Worm (Caenorhabditis elegans) whole organism, late embryonic: ENCODE results near the gene srg-55.

Experiments used
- ceh-14 ChIP-seq: sonication (generic microtip); optimal IDR thresholded peaks from 2 replicates; lab custom pipeline; 2016; ENCODE audit warnings: missing genotype, missing genetic modification characterization, missing compliant biosample characterization
- ceh-22 ChIP-seq: sonication (generic microtip); optimal IDR thresholded peaks from 2 replicates; lab custom pipeline; 2017; ENCODE audit warnings: missing biosample characterization, missing genetic modification characterization
- ceh-9 ChIP-seq: sonication (generic microtip); optimal IDR thresholded peaks from 2 replicates; lab custom pipeline; 2016; ENCODE audit warnings: mild to moderate bottlenecking, missing genetic modification characterization, inconsistent platforms, missing compliant biosample characterization
- elt-2 ChIP-seq: sonication (generic microtip); optimal IDR thresholded peaks from 2 replicates; lab custom pipeline; 2016; ENCODE audit warnings: missing genetic modification reagents, missing genetic modification characterization, missing compliant biosample characterization
- pax-1 ChIP-seq: fragments of 150-350 bp; optimal IDR thresholded peaks from 2 replicates; lab custom pipeline; 2014; ENCODE audit warnings: missing biosample characterization, missing genetic modification characterization
- pqm-1 ChIP-seq: sonication (generic microtip); optimal IDR thresholded peaks from 2 replicates; lab custom pipeline; 2016; ENCODE audit warnings: missing genetic modification characterization, missing compliant biosample characterization

- no peak for TF ChIP-seq pax-1 (tag; lab: Kevin White, UChicago)
- no peak for TF ChIP-seq pqm-1 (tag; lab: Kevin White, UChicago)
- no peak for TF ChIP-seq ceh-9 (tag; lab: Kevin White, UChicago)
- no peak for TF ChIP-seq elt-2 (tag; lab: Kevin White, UChicago)
- TF ChIP-seq ceh-14: no peak
- TF ChIP-seq ceh-22 (tag; lab: Kevin White, UChicago): no peak
Measured at ce11 chrV:14933450-14934218, 5.5 kb upstream of the srg-55 start.
